Worm (Caenorhabditis elegans) whole organism, L2 larva: ENCODE results near the gene mop-25.2.

ENCODE experiments used
- C34F6.9 ChIP-seq: fragments of 150-350 bp; optimal IDR thresholded peaks from 2 replicates; lab custom pipeline; 2014; ENCODE audit warnings: missing biosample characterization, missing genetic modification characterization
- F13H6.1 ChIP-seq: sonication (generic microtip); optimal IDR thresholded peaks from 2 replicates; lab custom pipeline; 2016; ENCODE audit warnings: missing genetic modification characterization, missing compliant biosample characterization
- R02D3.7 ChIP-seq: fragments of 150-350 bp; optimal IDR thresholded peaks from 2 replicates; lab custom pipeline; 2014; ENCODE audit warnings: missing biosample characterization, missing genetic modification characterization
- Y55F3AM.14 ChIP-seq: fragments of 200-800 bp; sonication (Bioruptor generic); optimal IDR thresholded peaks from 2 replicates; lab custom pipeline; 2018; ENCODE audit warnings: mild to moderate bottlenecking, missing genetic modification characterization, missing compliant biosample characterization
- ZK546.5 ChIP-seq: sonication (generic microtip); optimal IDR thresholded peaks from 2 replicates; lab custom pipeline; 2017; ENCODE audit warnings: missing biosample characterization, missing genetic modification characterization
- alr-1 ChIP-seq: fragments of 150-350 bp; optimal IDR thresholded peaks from 2 replicates; lab custom pipeline; 2014; ENCODE audit warnings: missing biosample characterization, missing genetic modification characterization
- aly-2 ChIP-seq: fragments of 150-350 bp; optimal IDR thresholded peaks from 2 replicates; lab custom pipeline; 2014; ENCODE audit warnings: missing biosample characterization, missing genetic modification characterization
- ama-1 ChIP-seq: fragments of 150-350 bp; optimal IDR thresholded peaks from 2 replicates; lab custom pipeline; 2018; ENCODE audit warnings: inconsistent platforms
- blmp-1 ChIP-seq: sonication (generic microtip); optimal IDR thresholded peaks from 2 replicates; lab custom pipeline; 2017; ENCODE audit warnings: missing genetic modification characterization, mild to moderate bottlenecking, missing compliant biosample characterization, antibody characterized with exemption, moderate library complexity; ENCODE audit not compliant: insufficient read depth
- ceh-16 ChIP-seq: fragments of 150-350 bp; optimal IDR thresholded peaks from 2 replicates; lab custom pipeline; 2014; ENCODE audit warnings: missing biosample characterization, missing genetic modification characterization
- ceh-82 ChIP-seq: fragments of 150-350 bp; optimal IDR thresholded peaks from 2 replicates; lab custom pipeline; 2014; ENCODE audit warnings: missing biosample characterization, missing genetic modification characterization
- crh-2 ChIP-seq: sonication (generic microtip); optimal IDR thresholded peaks from 2 replicates; lab custom pipeline; 2017; ENCODE audit warnings: missing biosample characterization, missing genetic modification characterization
- dmd-4 ChIP-seq: sonication (generic microtip); optimal IDR thresholded peaks from 2 replicates; lab custom pipeline; 2017; ENCODE audit warnings: missing biosample characterization, missing genetic modification characterization
- egl-27 ChIP-seq: sonication (generic microtip); optimal IDR thresholded peaks from 3 replicates; lab custom pipeline; 2017; ENCODE audit warnings: missing biosample characterization, missing genetic modification reagents, missing genetic modification characterization
- elt-1 ChIP-seq: fragments of 150-350 bp; optimal IDR thresholded peaks from 2 replicates; lab custom pipeline; 2014; ENCODE audit warnings: missing biosample characterization, missing genetic modification characterization
- elt-3 ChIP-seq: sonication (generic microtip); optimal IDR thresholded peaks from 2 replicates; lab custom pipeline; 2017; ENCODE audit warnings: missing biosample characterization, missing genetic modification characterization
- fos-1 ChIP-seq: fragments of 150-350 bp; optimal IDR thresholded peaks from 2 replicates; lab custom pipeline; 2014; ENCODE audit warnings: missing biosample characterization, missing genetic modification characterization
- gmeb-1 ChIP-seq: fragments of 150-350 bp; optimal IDR thresholded peaks from 2 replicates; lab custom pipeline; 2014; ENCODE audit warnings: missing biosample characterization, missing genetic modification characterization
- lin-11 ChIP-seq: fragments of 150-350 bp; sonication (generic microtip); optimal IDR thresholded peaks from 2 replicates; lab custom pipeline; 2014; ENCODE audit warnings: missing biosample characterization, missing genetic modification characterization, inconsistent platforms, mixed read lengths
- lin-13 ChIP-seq: fragments of 150-350 bp; optimal IDR thresholded peaks from 2 replicates; lab custom pipeline; 2014; ENCODE audit warnings: missing biosample characterization, missing genetic modification reagents, missing genetic modification characterization
- lin-39 ChIP-seq: fragments of 150-350 bp; optimal IDR thresholded peaks from 2 replicates; lab custom pipeline; 2014; ENCODE audit warnings: missing biosample characterization, missing genetic modification reagents, missing genetic modification characterization
- lsy-2 ChIP-seq, 2 experiments: fragments of 150-350 bp in 1 of 2; sonication (generic microtip) in 1 of 2; optimal IDR thresholded peaks; 2 replicates each; lab custom pipeline; 2014 to 2017; ENCODE audit warnings: missing biosample characterization in 2 of 2, missing genetic modification characterization in 2 of 2
- mab-5 ChIP-seq: fragments of 150-350 bp; optimal IDR thresholded peaks from 2 replicates; lab custom pipeline; 2014; ENCODE audit warnings: missing biosample characterization, missing genetic modification characterization
- mbf-1 ChIP-seq: sonication (generic microtip); optimal IDR thresholded peaks from 2 replicates; lab custom pipeline; 2017; ENCODE audit warnings: missing biosample characterization, missing genetic modification characterization
- mdl-1 ChIP-seq, 2 experiments: fragments of 150-350 bp in 1 of 2; sonication (generic microtip) in 1 of 2; optimal IDR thresholded peaks; 2 replicates each; lab custom pipeline; 2017; ENCODE audit warnings: missing biosample characterization in 2 of 2, missing genetic modification characterization in 2 of 2
- nhr-10 ChIP-seq: sonication (generic microtip); optimal IDR thresholded peaks from 2 replicates; lab custom pipeline; 2017; ENCODE audit warnings: missing biosample characterization, missing genetic modification characterization
- nhr-11 ChIP-seq: fragments of 150-350 bp; optimal IDR thresholded peaks from 2 replicates; lab custom pipeline; 2014; ENCODE audit warnings: missing biosample characterization, missing genetic modification characterization
- nhr-12 ChIP-seq: fragments of 150-350 bp; optimal IDR thresholded peaks from 2 replicates; lab custom pipeline; 2014; ENCODE audit warnings: missing biosample characterization, missing genetic modification characterization
- nhr-129 ChIP-seq: fragments of 150-350 bp; optimal IDR thresholded peaks from 2 replicates; lab custom pipeline; 2014; ENCODE audit warnings: missing biosample characterization, missing genetic modification characterization
- nhr-21 ChIP-seq: fragments of 150-350 bp; optimal IDR thresholded peaks from 2 replicates; lab custom pipeline; 2014; ENCODE audit warnings: missing biosample characterization, missing genetic modification characterization
- nhr-23 ChIP-seq: fragments of 150-350 bp; optimal IDR thresholded peaks from 2 replicates; lab custom pipeline; 2014; ENCODE audit warnings: missing biosample characterization, missing genetic modification reagents, missing genetic modification characterization
- nhr-237 ChIP-seq: fragments of 150-350 bp; optimal IDR thresholded peaks from 2 replicates; lab custom pipeline; 2014; ENCODE audit warnings: missing biosample characterization, missing genetic modification characterization
- nhr-25 ChIP-seq: fragments of 150-350 bp; sonication (generic microtip); optimal IDR thresholded peaks from 3 replicates; lab custom pipeline; 2014; ENCODE audit warnings: missing biosample characterization, missing genetic modification characterization
- nhr-6 ChIP-seq: fragments of 150-350 bp; optimal IDR thresholded peaks from 2 replicates; lab custom pipeline; 2014; ENCODE audit warnings: missing biosample characterization, missing genetic modification characterization
- nhr-77 ChIP-seq: fragments of 150-350 bp; optimal IDR thresholded peaks from 2 replicates; lab custom pipeline; 2014; ENCODE audit warnings: missing biosample characterization, missing genetic modification characterization
- sem-4 ChIP-seq: fragments of 150-350 bp; optimal IDR thresholded peaks from 2 replicates; lab custom pipeline; 2014; ENCODE audit warnings: missing biosample characterization, missing genetic modification reagents, missing genetic modification characterization
- skn-1 ChIP-seq: sonication (generic microtip); optimal IDR thresholded peaks from 2 replicates; lab custom pipeline; 2017; ENCODE audit warnings: missing biosample characterization, missing genetic modification characterization
- sma-3 ChIP-seq: sonication (generic microtip); optimal IDR thresholded peaks from 2 replicates; lab custom pipeline; 2016; ENCODE audit warnings: missing genetic modification reagents, missing genetic modification characterization, missing compliant biosample characterization
- sma-9 ChIP-seq, 2 experiments: fragments of 150-350 bp in 1 of 2; sonication (generic microtip) in 1 of 2; optimal IDR thresholded peaks; 2 replicates each; lab custom pipeline; 2014 to 2016; ENCODE audit warnings: missing genetic modification characterization in 2 of 2, mild to moderate bottlenecking in 1 of 2, missing biosample characterization in 1 of 2, missing compliant biosample characterization in 1 of 2, missing genetic modification reagents in 1 of 2, moderate library complexity in 1 of 2
- unc-55 ChIP-seq: fragments of 150-350 bp; sonication (generic microtip); optimal IDR thresholded peaks from 3 replicates; lab custom pipeline; 2014; ENCODE audit warnings: missing biosample characterization, missing genetic modification reagents, missing genetic modification characterization
- unc-62 ChIP-seq: fragments of 150-350 bp; optimal IDR thresholded peaks from 2 replicates; lab custom pipeline; 2014; ENCODE audit warnings: missing biosample characterization, missing genetic modification reagents, missing genetic modification characterization
- zag-1 ChIP-seq: fragments of 150-350 bp; optimal IDR thresholded peaks from 2 replicates; lab custom pipeline; 2014; ENCODE audit warnings: missing biosample characterization, missing genetic modification characterization
- ztf-1 ChIP-seq: fragments of 200-800 bp; sonication (Bioruptor generic); conservative IDR thresholded peaks from 2 replicates; pipeline ENCODE4 v1.3.6; 2022; ENCODE audit warnings: missing genetic modification characterization, missing compliant biosample characterization
- ztf-11 ChIP-seq: sonication (generic microtip); optimal IDR thresholded peaks from 2 replicates; lab custom pipeline; 2017; ENCODE audit warnings: missing biosample characterization, missing genetic modification characterization
- ztf-4 ChIP-seq: fragments of 150-350 bp; optimal IDR thresholded peaks from 2 replicates; lab custom pipeline; 2014; ENCODE audit warnings: missing biosample characterization, missing genetic modification characterization

Gene mop-25.2

ce11 chrII:9703601-9704000 lies at the start of gene mop-25.2:
Gene mop-25.2 (minus strand): TSS chrII:9703701.
- TF ChIP-seq fos-1, result no peak
- TF ChIP-seq nhr-129 (tag; lab: Kevin White, UChicago), result no peak
- no peak for TF ChIP-seq nhr-77 (tag; lab: Kevin White, UChicago)
- no peak for TF ChIP-seq nhr-237 (tag; lab: Kevin White, UChicago)
- no peak for TF ChIP-seq sem-4 (tag; lab: Kevin White, UChicago)
- no peak for TF ChIP-seq elt-1 (tag; lab: Kevin White, UChicago)
- no peak for TF ChIP-seq ztf-11
- no peak for TF ChIP-seq alr-1 (tag; lab: Kevin White, UChicago)

ce11 chrII:9753056-9753455 lies 49.6 kb upstream of the mop-25.2 start, which contains the start of gene Y53C12B.7:
Gene Y53C12B.7 (minus strand): TSS chrII:9753218.
- TF ChIP-seq blmp-1 (tag; lab: Kevin White, UChicago) (peak; percentile 17), crh-2 (tag; lab: Kevin White, UChicago) (no peak), sma-9 (GFP tag; optimal IDR thresholded peaks at IDR 0.05; lab: Kevin White, UChicago) (peak; percentile 36), sma-9 (tag; optimal IDR thresholded peaks at IDR 0.05; lab: Kevin White, UChicago) (no peak)

ce11 chrII:9752278-9752677 lies 48.8 kb upstream of the mop-25.2 start:
- TF ChIP-seq sma-9 (GFP tag; optimal IDR thresholded peaks at IDR 0.05; lab: Kevin White, UChicago) (peak; percentile 85), sma-9 (tag; optimal IDR thresholded peaks at IDR 0.05; lab: Kevin White, UChicago) (no peak), unc-62 (GFP tag; lab: Kevin White, UChicago) (no peak), lsy-2 (tag; optimal IDR thresholded peaks at IDR 0.05; lab: Kevin White, UChicago) (peak in 1 of 2 experiments; percentile 8), sma-3 (GFP tag; lab: Kevin White, UChicago) (peak; percentile 33), ceh-82 (no peak), mdl-1 (tag; optimal IDR thresholded peaks at IDR 0.05; lab: Kevin White, UChicago) (peak in 1 of 2 experiments; percentile 4), nhr-77 (tag; lab: Kevin White, UChicago) (no peak), ama-1 (lab: Kevin White, UChicago) (no peak), nhr-25 (tag; lab: Kevin White, UChicago) (peak; percentile 46), nhr-23 (no peak), nhr-21 (tag; lab: Kevin White, UChicago) (peak; percentile 50), skn-1 (tag; lab: Kevin White, UChicago) (no peak)
- TF ChIP-seq, all 48 proteins: peak for 6

ce11 chrII:9746069-9746468 lies 42.6 kb upstream of the mop-25.2 start, which contains the start of the genes Y53C12B.1 and nos-3:
Gene Y53C12B.1 (minus strand): TSS chrII:9746078.
Gene nos-3 (plus strand): TSS chrII:9746316.
- TF ChIP-seq ceh-82 (no peak), F13H6.1 (peak; percentile 71), ztf-4 (tag; lab: Kevin White, UChicago) (no peak), blmp-1 (tag; lab: Kevin White, UChicago) (peak; percentile 24), ZK546.5 (tag; lab: Kevin White, UChicago) (no peak), nhr-23 (no peak), skn-1 (tag; lab: Kevin White, UChicago) (no peak), mdl-1 (tag; optimal IDR thresholded peaks at IDR 0.05; lab: Kevin White, UChicago) (no peak), nhr-10 (tag; lab: Kevin White, UChicago) (no peak), alr-1 (tag; lab: Kevin White, UChicago) (no peak), nhr-21 (tag; lab: Kevin White, UChicago) (peak; percentile 83), nhr-237 (tag; lab: Kevin White, UChicago) (no peak), lin-39 (tag; lab: Kevin White, UChicago) (no peak), unc-62 (GFP tag; lab: Kevin White, UChicago) (no peak), ama-1 (lab: Kevin White, UChicago) (no peak), C34F6.9 (tag; lab: Kevin White, UChicago) (peak; percentile 85), fos-1 (peak; percentile 54), lin-13 (peak; percentile 80), nhr-25 (tag; lab: Kevin White, UChicago) (peak; percentile 75), sma-3 (GFP tag; lab: Kevin White, UChicago) (peak; percentile 77), egl-27 (tag; lab: Kevin White, UChicago) (peak; percentile 12), zag-1 (tag; lab: Kevin White, UChicago) (no peak), R02D3.7 (peak; percentile 83), aly-2 (tag; lab: Kevin White, UChicago) (no peak), Y55F3AM.14 (no peak), nhr-12 (tag; lab: Kevin White, UChicago) (no peak), elt-1 (tag; lab: Kevin White, UChicago) (no peak), gmeb-1 (peak; percentile 84), lin-11 (tag; lab: Kevin White, UChicago) (peak; percentile 66), nhr-77 (tag; lab: Kevin White, UChicago) (no peak), mab-5 (peak; percentile 62), ztf-1 (GFP tag; lab: Robert Waterston, UW) (no peak), mbf-1 (tag; lab: Kevin White, UChicago) (no peak), dmd-4 (no peak), nhr-6 (tag; lab: Kevin White, UChicago) (no peak), ztf-11 (no peak), ceh-16 (peak; percentile 17), nhr-11 (no peak), unc-55 (GFP tag; lab: Kevin White, UChicago) (peak; percentile 98), elt-3 (tag; lab: Kevin White, UChicago) (no peak)
